Worm (Caenorhabditis elegans) whole organism, young adult: Measurements from ENCODE around the gene gcn-1.

Source experiments
- F33H1.4 ChIP-seq: fragments of 200-800 bp; sonication (Bioruptor generic); IDR thresholded peaks from 2 replicates; pipeline ENCODE4 v1.3.6; 2022; ENCODE audit warnings: missing genetic modification reagents, missing genetic modification characterization, missing compliant biosample characterization
- K12H6.12 ChIP-seq: fragments of 200-800 bp; sonication (Bioruptor generic); optimal IDR thresholded peaks from 2 replicates; lab custom pipeline; 2018; ENCODE audit warnings: mild to moderate bottlenecking, missing genetic modification characterization, missing compliant biosample characterization
- akir-1 ChIP-seq: fragments of 200-800 bp; sonication (Bioruptor generic); optimal IDR thresholded peaks from 2 replicates; lab custom pipeline; 2018; ENCODE audit warnings: mild to moderate bottlenecking, missing genetic modification characterization, moderate library complexity, missing compliant biosample characterization
- bed-2 ChIP-seq: fragments of 200-800 bp; sonication (Bioruptor generic); IDR thresholded peaks from 2 replicates; pipeline ENCODE4 v1.3.6; 2022; ENCODE audit warnings: missing genetic modification reagents, missing genetic modification characterization, missing compliant biosample characterization
- dpl-1 ChIP-seq: fragments of 150-350 bp; optimal IDR thresholded peaks from 2 replicates; lab custom pipeline; 2014; ENCODE audit warnings: missing biosample characterization, missing genetic modification reagents, missing genetic modification characterization
- efl-1 ChIP-seq: fragments of 150-350 bp; optimal IDR thresholded peaks from 2 replicates; lab custom pipeline; 2014; ENCODE audit warnings: missing biosample characterization, missing genetic modification reagents, missing genetic modification characterization
- hlh-26 ChIP-seq: fragments of 200-800 bp; sonication (Bioruptor generic); conservative IDR thresholded peaks from 2 replicates; pipeline ENCODE4 v1.3.6; 2022; ENCODE audit warnings: missing genetic modification reagents, missing genetic modification characterization, missing compliant biosample characterization
- madf-10 ChIP-seq: sonication (generic microtip); optimal IDR thresholded peaks from 2 replicates; lab custom pipeline; 2016; ENCODE audit warnings: mild to moderate bottlenecking, missing genetic modification characterization, missing compliant biosample characterization
- nhr-179 ChIP-seq: sonication (generic microtip); optimal IDR thresholded peaks from 2 replicates; lab custom pipeline; 2016; ENCODE audit warnings: mild to moderate bottlenecking, missing genetic modification characterization, missing compliant biosample characterization
- tlf-1 ChIP-seq: fragments of 200-800 bp; sonication (Bioruptor generic); optimal IDR thresholded peaks from 2 replicates; lab custom pipeline; 2018; ENCODE audit warnings: mild to moderate bottlenecking, missing genetic modification characterization, missing compliant biosample characterization
- ztf-28 ChIP-seq: fragments of 200-800 bp; sonication (Bioruptor generic); IDR thresholded peaks from 2 replicates; pipeline ENCODE4 v1.3.6; 2022; ENCODE audit warnings: missing genetic modification reagents, missing genetic modification characterization, missing compliant biosample characterization

DNA sequence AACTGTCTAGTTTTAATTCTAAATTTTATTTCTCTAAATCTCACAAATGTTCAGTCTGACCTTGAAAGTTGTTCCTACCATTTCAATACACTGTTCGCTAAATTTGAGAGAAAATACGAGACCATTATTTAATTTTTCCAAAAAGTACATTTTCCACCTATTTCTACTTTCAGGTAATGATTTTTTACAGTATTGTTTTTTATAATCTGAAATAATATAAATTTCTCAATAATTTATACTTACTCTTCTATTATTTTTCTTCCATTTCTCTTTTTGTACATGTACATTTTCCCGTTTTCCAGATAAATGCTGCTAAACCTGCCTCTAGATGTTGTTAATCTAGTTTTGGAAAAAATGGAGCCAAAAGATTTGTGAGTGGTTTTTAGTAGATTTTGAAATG is 75.7 kb downstream of the gcn-1 start, which contains the start of gene fbxa-62:
- TF ChIP-seq K12H6.12 (tag; lab: Kevin White, UChicago): no peak
- no peak for TF ChIP-seq bed-2 (GFP tag; lab: Robert Waterston, UW)
- no peak for TF ChIP-seq efl-1 (GFP tag; lab: Kevin White, UChicago)
- TF ChIP-seq F33H1.4: no peak
- TF ChIP-seq dpl-1 (GFP tag; lab: Kevin White, UChicago): no peak
- no peak for TF ChIP-seq hlh-26
- no peak for TF ChIP-seq ztf-28 (GFP tag; lab: Robert Waterston, UW)
- TF ChIP-seq tlf-1 (GFP tag; lab: Kevin White, UChicago): no peak
- no peak for TF ChIP-seq madf-10
- no peak for TF ChIP-seq akir-1 (GFP tag; lab: Kevin White, UChicago)
- no peak for TF ChIP-seq nhr-179 (tag; lab: Kevin White, UChicago)
